Fruit fly (Drosophila melanogaster): ENCODE results near the gene Acer.

The Acer gene

dm6 chr2L:8574947-8575346, 53.2 kb downstream of the Acer start (continued):
- TF ChIP-seq CG31441 (GFP tag; IDR thresholded peaks at IDR 0.05) (peak; percentile 96), CG7963 (GFP tag; IDR thresholded peaks at IDR 0.05; ENCODE audit: partially characterized antibody) (peak; percentile 32; the same call in 1 of the 3 replicates), ac (GFP tag; optimal IDR thresholded peaks at IDR 0.05) (peak; percentile 66), Lpt (GFP tag; optimal IDR thresholded peaks at IDR 0.05) (no peak), ab (GFP tag; optimal IDR thresholded peaks at IDR 0.05) (no peak), CG10209 (GFP tag; optimal IDR thresholded peaks at IDR 0.05) (peak; percentile 85), lov (optimal IDR thresholded peaks at IDR 0.05) (no peak), lov (GFP tag; IDR thresholded peaks at IDR 0.05) (peak; percentile 92), unc-4 (GFP tag; IDR thresholded peaks at IDR 0.05; ENCODE audit: partially characterized antibody) (no peak), CG17829 (tag; optimal IDR thresholded peaks at IDR 0.05) (peak; percentile 92), kni (GFP tag; optimal IDR thresholded peaks at IDR 0.05) (no peak), Blimp-1 (GFP tag; optimal IDR thresholded peaks at IDR 0.05) (peak; percentile 92), CrebB (tag; optimal IDR thresholded peaks at IDR 0.05) (peak; percentile 68), knrl (GFP tag; IDR thresholded peaks at IDR 0.05; ENCODE audit: partially characterized antibody) (peak; percentile 45; the same call in 1 of the 3 replicates), CG2120 (GFP tag; optimal IDR thresholded peaks at IDR 0.05) (peak; percentile 17), phol (tag; optimal IDR thresholded peaks at IDR 0.05) (peak; percentile 89), stc (GFP tag; IDR thresholded peaks at IDR 0.05) (peak; percentile 90), ase (GFP tag; IDR thresholded peaks at IDR 0.05) (peak; percentile 91), CG3847 (GFP tag; IDR thresholded peaks at IDR 0.05) (peak; percentile 68), Fer2 (tag; optimal IDR thresholded peaks at IDR 0.05) (no peak), CG5953 (GFP tag; IDR thresholded peaks at IDR 0.05) (peak; percentile 76), CG3995 (GFP tag; optimal IDR thresholded peaks at IDR 0.05) (no peak), tup (GFP tag; optimal IDR thresholded peaks at IDR 0.05) (peak; percentile 56), nmo (GFP tag; optimal IDR thresholded peaks at IDR 0.05) (peak; percentile 91), Ssrp (tag; optimal IDR thresholded peaks at IDR 0.05) (peak; percentile 90), br (optimal IDR thresholded peaks at IDR 0.05) (no peak), pfk (GFP tag; optimal IDR thresholded peaks at IDR 0.05) (no peak), gsb (GFP tag; IDR thresholded peaks at IDR 0.05) (no peak), CG1792 (GFP tag; optimal IDR thresholded peaks at IDR 0.05) (no peak), sisA (GFP tag; IDR thresholded peaks at IDR 0.05) (peak; percentile 88), CG10654 (GFP tag; optimal IDR thresholded peaks at IDR 0.05) (peak; percentile 80), CG9817 (tag; optimal IDR thresholded peaks at IDR 0.05) (peak; percentile 55), Atf6 (GFP tag; IDR thresholded peaks at IDR 0.05) (peak; percentile 78; the same call in 1 of the 2 replicates), mam (GFP tag; optimal IDR thresholded peaks at IDR 0.05) (no peak), fd64A (GFP tag; optimal IDR thresholded peaks at IDR 0.05) (peak; percentile 73), CG32772 (GFP tag; IDR thresholded peaks at IDR 0.05) (peak; percentile 90), BEAF-32 (GFP tag; optimal IDR thresholded peaks at IDR 0.05) (no peak), CG18764 (GFP tag; optimal IDR thresholded peaks at IDR 0.05) (peak; percentile 72), dysf (GFP tag; IDR thresholded peaks at IDR 0.05) (peak; percentile 85), nom (GFP tag; optimal IDR thresholded peaks at IDR 0.05) (peak; percentile 86), wor (GFP tag; IDR thresholded peaks at IDR 0.05) (peak; percentile 84), H2.0 (GFP tag; IDR thresholded peaks at IDR 0.05) (peak; percentile 88), gem (tag; optimal IDR thresholded peaks at IDR 0.05) (peak; percentile 93), CG8089 (GFP tag; optimal IDR thresholded peaks at IDR 0.05) (peak; percentile 8), Myb (GFP tag; optimal IDR thresholded peaks at IDR 0.05) (no peak), caup (GFP tag; optimal IDR thresholded peaks at IDR 0.05; ENCODE audit: severe bottlenecking) (peak; percentile 29), CG6689 (GFP tag; IDR thresholded peaks at IDR 0.05) (peak; percentile 93), disco-r (GFP tag; optimal IDR thresholded peaks at IDR 0.05) (no peak), cas (GFP tag; IDR thresholded peaks at IDR 0.05) (0 out of 2 replicates have a peak, but pooled peaks have one; percentile 52), MESR4 (GFP tag; optimal IDR thresholded peaks at IDR 0.05) (peak; percentile 8), Awh (GFP tag; IDR thresholded peaks at IDR 0.05) (peak; percentile 93)
